Worm (Caenorhabditis elegans) whole organism, L3 larva: ENCODE results near the gene nlp-59.

Source experiments
- R02D3.7 ChIP-seq: fragments of 150-350 bp; optimal IDR thresholded peaks from 2 replicates; lab custom pipeline; 2014; ENCODE audit warnings: missing biosample characterization, missing genetic modification characterization
- aly-2 ChIP-seq: fragments of 150-350 bp; optimal IDR thresholded peaks from 2 replicates; lab custom pipeline; 2014; ENCODE audit warnings: missing biosample characterization, missing genetic modification characterization
- ama-1 ChIP-seq: fragments of 150-350 bp; optimal IDR thresholded peaks from 2 replicates; lab custom pipeline; 2018
- ceh-16 ChIP-seq: sonication (generic microtip); optimal IDR thresholded peaks from 2 replicates; lab custom pipeline; 2017; ENCODE audit warnings: missing biosample characterization, missing genetic modification characterization
- ceh-28 ChIP-seq: fragments of 150-350 bp; optimal IDR thresholded peaks from 2 replicates; lab custom pipeline; 2014; ENCODE audit warnings: missing biosample characterization, missing genetic modification reagents, missing genetic modification characterization
- ceh-82 ChIP-seq: fragments of 150-350 bp; optimal IDR thresholded peaks from 2 replicates; lab custom pipeline; 2014; ENCODE audit warnings: missing biosample characterization, missing genetic modification characterization
- daf-12 ChIP-seq: fragments of 150-350 bp; optimal IDR thresholded peaks from 2 replicates; lab custom pipeline; 2014; ENCODE audit warnings: missing biosample characterization, missing genetic modification reagents, missing genetic modification characterization
- egl-27 ChIP-seq: sonication (generic microtip); optimal IDR thresholded peaks from 4 replicates; lab custom pipeline; 2017; ENCODE audit warnings: missing biosample characterization, missing genetic modification reagents, missing genetic modification characterization
- egl-5 ChIP-seq: fragments of 150-350 bp; optimal IDR thresholded peaks from 2 replicates; lab custom pipeline; 2017; ENCODE audit warnings: missing biosample characterization, missing genetic modification reagents, missing genetic modification characterization, inconsistent platforms
- elt-2 ChIP-seq: sonication (generic microtip); optimal IDR thresholded peaks from 2 replicates; lab custom pipeline; 2016; ENCODE audit warnings: missing genetic modification reagents, mild to moderate bottlenecking, missing genetic modification characterization, missing compliant biosample characterization
- elt-3 ChIP-seq, 3 experiments: fragments of 150-350 bp in 1 of 3; sonication (generic microtip) in 2 of 3; optimal IDR thresholded peaks; 2 replicates in 2 of 3; 4 replicates in 1 of 3; lab custom pipeline; 2014 to 2017; ENCODE audit warnings: missing biosample characterization in 3 of 3, missing genetic modification characterization in 3 of 3
- fkh-10 ChIP-seq: sonication (generic microtip); optimal IDR thresholded peaks from 2 replicates; lab custom pipeline; 2017; ENCODE audit warnings: missing biosample characterization, missing genetic modification reagents, missing genetic modification characterization
- fos-1 ChIP-seq: fragments of 150-350 bp; optimal IDR thresholded peaks from 2 replicates; lab custom pipeline; 2014; ENCODE audit warnings: missing biosample characterization, missing genetic modification characterization
- hmg-11 ChIP-seq: sonication (generic microtip); optimal IDR thresholded peaks from 2 replicates; lab custom pipeline; 2016; ENCODE audit warnings: missing genetic modification characterization, missing compliant biosample characterization
- jun-1 ChIP-seq: fragments of 150-350 bp; optimal IDR thresholded peaks from 2 replicates; lab custom pipeline; 2014; ENCODE audit warnings: missing biosample characterization, missing genetic modification reagents, missing genetic modification characterization
- lin-15B ChIP-seq: fragments of 150-350 bp; optimal IDR thresholded peaks from 2 replicates; lab custom pipeline; 2014; ENCODE audit warnings: missing biosample characterization, missing genetic modification characterization
- lin-39 ChIP-seq: fragments of 150-350 bp; optimal IDR thresholded peaks from 2 replicates; lab custom pipeline; 2018; ENCODE audit warnings: missing biosample characterization, missing genetic modification reagents, missing genetic modification characterization
- lsy-12 ChIP-seq: sonication (generic microtip); optimal IDR thresholded peaks from 2 replicates; lab custom pipeline; 2016; ENCODE audit warnings: mild to moderate bottlenecking, missing genetic modification characterization, missing compliant biosample characterization
- mdl-1 ChIP-seq: fragments of 150-350 bp; optimal IDR thresholded peaks from 2 replicates; lab custom pipeline; 2014; ENCODE audit warnings: missing biosample characterization, missing genetic modification characterization
- nfya-1 ChIP-seq: sonication (generic microtip); optimal IDR thresholded peaks from 2 replicates; lab custom pipeline; 2017; ENCODE audit warnings: missing genetic modification characterization, mild to moderate bottlenecking, missing compliant biosample characterization, antibody characterized with exemption, moderate library complexity; ENCODE audit not compliant: insufficient read depth
- nhr-11 ChIP-seq: fragments of 150-350 bp; optimal IDR thresholded peaks from 2 replicates; lab custom pipeline; 2014; ENCODE audit warnings: missing biosample characterization, missing genetic modification characterization
- nhr-23 ChIP-seq: fragments of 150-350 bp; optimal IDR thresholded peaks from 2 replicates; lab custom pipeline; 2014; ENCODE audit warnings: missing biosample characterization, missing genetic modification reagents, missing genetic modification characterization
- nhr-237 ChIP-seq: fragments of 150-350 bp; optimal IDR thresholded peaks from 2 replicates; lab custom pipeline; 2014; ENCODE audit warnings: missing biosample characterization, missing genetic modification characterization
- nhr-25 ChIP-seq: sonication (generic microtip); optimal IDR thresholded peaks from 2 replicates; lab custom pipeline; 2017; ENCODE audit warnings: missing biosample characterization, missing genetic modification characterization
- nhr-28 ChIP-seq: fragments of 150-350 bp; optimal IDR thresholded peaks from 2 replicates; lab custom pipeline; 2014; ENCODE audit warnings: missing biosample characterization, missing genetic modification characterization
- nhr-67 ChIP-seq: fragments of 150-350 bp; optimal IDR thresholded peaks from 2 replicates; lab custom pipeline; 2014; ENCODE audit warnings: missing biosample characterization, missing genetic modification characterization
- nhr-76 ChIP-seq: fragments of 150-350 bp; sonication (generic microtip); optimal IDR thresholded peaks from 5 replicates; lab custom pipeline; 2014; ENCODE audit warnings: missing biosample characterization, missing genetic modification characterization
- nhr-77 ChIP-seq: fragments of 150-350 bp; optimal IDR thresholded peaks from 2 replicates; lab custom pipeline; 2014; ENCODE audit warnings: missing biosample characterization, missing genetic modification characterization
- pha-4 ChIP-seq: fragments of 150-350 bp; optimal IDR thresholded peaks from 2 replicates; lab custom pipeline; 2014; ENCODE audit warnings: missing biosample characterization, missing genetic modification reagents, missing genetic modification characterization
- pqm-1 ChIP-seq: fragments of 150-350 bp; optimal IDR thresholded peaks from 2 replicates; lab custom pipeline; 2017; ENCODE audit warnings: missing biosample characterization, missing genetic modification characterization, inconsistent platforms
- sea-2 ChIP-seq: fragments of 150-350 bp; sonication (generic microtip); optimal IDR thresholded peaks from 4 replicates; lab custom pipeline; 2014; ENCODE audit warnings: missing biosample characterization, missing genetic modification reagents, missing genetic modification characterization
- unc-39 ChIP-seq: sonication (generic microtip); optimal IDR thresholded peaks from 4 replicates; lab custom pipeline; 2017; ENCODE audit warnings: missing biosample characterization, missing genetic modification characterization
- unc-62 ChIP-seq: fragments of 150-350 bp; sonication (generic microtip); optimal IDR thresholded peaks from 4 replicates; lab custom pipeline; 2014; ENCODE audit warnings: missing biosample characterization, missing genetic modification reagents, missing genetic modification characterization
- ztf-11 ChIP-seq: fragments of 150-350 bp; optimal IDR thresholded peaks from 2 replicates; lab custom pipeline; 2014; ENCODE audit warnings: missing biosample characterization, missing genetic modification characterization

The nlp-59 gene

ce11 chrV:14993620-14994019, 22.4 kb downstream of the nlp-59 start, which contains the start of gene fil-1:
fil-1 (plus strand) TSS chrV:14993838.
- TF ChIP-seq lsy-12 (tag; lab: Kevin White, UChicago) (no peak), elt-2 (peak; percentile 74), nhr-23 (tag; lab: Kevin White, UChicago) (no peak), pha-4 (peak; percentile 19)

- TF ChIP-seq unc-62 (GFP tag; lab: Kevin White, UChicago) (no peak), ceh-28 (no peak), nhr-77 (no peak), fkh-10 (GFP tag; lab: Kevin White, UChicago) (no peak), ceh-82 (no peak), elt-3 (tag; optimal IDR thresholded peaks at IDR 0.05; lab: Kevin White, UChicago) (no peak), elt-2 (no peak), hmg-11 (tag; lab: Kevin White, UChicago) (no peak), ceh-16 (tag; lab: Kevin White, UChicago) (no peak), R02D3.7 (tag; lab: Kevin White, UChicago) (no peak), mdl-1 (tag; lab: Kevin White, UChicago) (no peak), nhr-76 (tag; lab: Kevin White, UChicago) (no peak), lin-39 (tag; lab: Kevin White, UChicago) (no peak), egl-5 (tag; lab: Kevin White, UChicago) (no peak), nfya-1 (tag; lab: Kevin White, UChicago) (no peak), nhr-28 (no peak), nhr-11 (tag; lab: Kevin White, UChicago) (no peak), aly-2 (tag; lab: Kevin White, UChicago) (no peak)
Measured at ce11 chrV:14996236-14996635, 25.0 kb downstream of the nlp-59 start, which contains the start of gene irld-14. irld-14 (plus strand) TSS chrV:14996536.

- TF ChIP-seq ceh-16 (tag; lab: Kevin White, UChicago) (no peak), ztf-11 (tag; lab: Kevin White, UChicago) (no peak), unc-62 (GFP tag; lab: Kevin White, UChicago) (no peak), ceh-82 (no peak), nhr-67 (no peak), nhr-25 (tag; lab: Kevin White, UChicago) (no peak), fos-1 (tag; lab: Kevin White, UChicago) (no peak), nhr-76 (tag; lab: Kevin White, UChicago) (no peak), ama-1 (no peak), ceh-28 (no peak), pha-4 (no peak), unc-39 (no peak), pqm-1 (tag; lab: Kevin White, UChicago) (no peak), jun-1 (tag; lab: Kevin White, UChicago) (no peak), nhr-77 (no peak), lin-15B (no peak), egl-27 (no peak), daf-12 (tag; lab: Kevin White, UChicago) (no peak), lin-39 (tag; lab: Kevin White, UChicago) (no peak)
Measured at ce11 chrV:14999485-15000023, 28.3 kb downstream of the nlp-59 start, which contains the start of gene T01C3.11. T01C3.11 (plus strand) TSS chrV:14999535.

- TF ChIP-seq hmg-11 (tag; lab: Kevin White, UChicago): no peak
- TF ChIP-seq ama-1: no peak
- TF ChIP-seq unc-62 (GFP tag; lab: Kevin White, UChicago): no peak
- TF ChIP-seq sea-2: no peak
- TF ChIP-seq lin-39 (tag; lab: Kevin White, UChicago): no peak
- TF ChIP-seq nhr-76 (tag; lab: Kevin White, UChicago): no peak
- TF ChIP-seq nhr-237 (tag; lab: Kevin White, UChicago): no peak
- TF ChIP-seq nhr-67: no peak
- no peak for TF ChIP-seq nfya-1 (tag; lab: Kevin White, UChicago)
- TF ChIP-seq egl-27: no peak
- TF ChIP-seq nhr-77: no peak
- no peak for TF ChIP-seq unc-39
- TF ChIP-seq, all 47 proteins: peak for 0
Measured at ce11 chrV:15000055-15000704, 28.9 kb downstream of the nlp-59 start, which contains the start of gene rps-16. rps-16 (minus strand) TSS chrV:15000541.
